Fruit fly (Drosophila melanogaster): Measurements from ENCODE around the gene CG18764.

The CG18764 gene

DNA sequence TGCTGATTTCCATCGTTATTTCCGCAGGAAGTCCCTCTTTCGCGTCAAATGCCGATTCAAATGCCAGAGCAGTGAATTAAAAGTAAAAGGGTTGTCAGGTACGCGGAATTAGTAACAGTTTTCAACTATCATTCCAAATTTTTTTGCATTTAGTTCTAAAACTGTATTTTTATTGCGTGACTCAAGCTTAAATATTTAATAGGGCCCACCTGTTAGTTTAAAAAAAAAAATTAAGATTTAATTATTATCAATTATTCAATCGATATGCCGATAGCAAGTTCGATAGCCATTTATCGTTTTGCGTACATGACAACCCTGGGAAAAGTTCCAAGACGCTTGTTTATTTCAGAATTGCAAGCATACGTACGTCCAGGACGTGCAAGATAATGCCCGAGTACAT, 3.7 kb upstream of the CG18764 start, which contains the start of gene CG14711 (continued):
- TF ChIP-seq Dref (GFP tag; IDR thresholded peaks at IDR 0.05): peak; percentile 77
- TF ChIP-seq B-H1 (GFP tag; IDR thresholded peaks at IDR 0.05): peak; percentile 67; the same call in 2 of the 3 replicates
- peak; percentile 75 for TF ChIP-seq CG14050 (GFP tag; IDR thresholded peaks at IDR 0.05)
- TF ChIP-seq cwo (GFP tag; optimal IDR thresholded peaks at IDR 0.05): peak; percentile 53
- TF ChIP-seq CG4730 (GFP tag; IDR thresholded peaks at IDR 0.05): peak; percentile 80
- TF ChIP-seq peb (GFP tag; IDR thresholded peaks at IDR 0.05): peak; percentile 78
- peak; percentile 86 for TF ChIP-seq dmrt11E (tag; optimal IDR thresholded peaks at IDR 0.05)
- no peak for TF ChIP-seq CG15011 (GFP tag; optimal IDR thresholded peaks at IDR 0.05)
- peak; percentile 73 for TF ChIP-seq bbx (GFP tag; IDR thresholded peaks at IDR 0.05; ENCODE audit: partially characterized antibody)
- TF ChIP-seq CG30403 (GFP tag; optimal IDR thresholded peaks at IDR 0.05): peak; percentile 93
- TF ChIP-seq onecut (GFP tag; IDR thresholded peaks at IDR 0.05): peak; percentile 71
- peak; percentile 67 for TF ChIP-seq Drgx (GFP tag; IDR thresholded peaks at IDR 0.05)
- peak; percentile 77 for TF ChIP-seq CG30020 (tag; optimal IDR thresholded peaks at IDR 0.05)
- TF ChIP-seq rib (GFP tag; IDR thresholded peaks at IDR 0.05): peak; percentile 81
- TF ChIP-seq CG33213 (GFP tag; optimal IDR thresholded peaks at IDR 0.05): peak; percentile 54
- TF ChIP-seq CG11085 (GFP tag; IDR thresholded peaks at IDR 0.05): peak; percentile 59; the same call in 1 of the 2 replicates
- peak; percentile 56 for TF ChIP-seq org-1 (GFP tag; optimal IDR thresholded peaks at IDR 0.05)
- peak; percentile 86; the same call in 1 of the 2 replicates for TF ChIP-seq sna (GFP tag; IDR thresholded peaks at IDR 0.05; ENCODE audit: partially characterized antibody)
- TF ChIP-seq CrebB (tag; optimal IDR thresholded peaks at IDR 0.05): peak; percentile 57
- TF ChIP-seq Atf6 (GFP tag; IDR thresholded peaks at IDR 0.05): peak; percentile 90
- TF ChIP-seq pros (GFP tag; optimal IDR thresholded peaks at IDR 0.05): peak; percentile 36
- peak; percentile 92 for TF ChIP-seq CG13287 (GFP tag; IDR thresholded peaks at IDR 0.05; ENCODE audit: partially characterized antibody)
- no peak; the same call in 2 of the 3 replicates for TF ChIP-seq mld (GFP tag; IDR thresholded peaks at IDR 0.05; ENCODE audit: partially characterized antibody)
- TF ChIP-seq CG15479 (GFP tag; optimal IDR thresholded peaks at IDR 0.05): no peak
- TF ChIP-seq bab2 (GFP tag; optimal IDR thresholded peaks at IDR 0.05): peak; percentile 83
- peak; percentile 85 for TF ChIP-seq grau (tag; optimal IDR thresholded peaks at IDR 0.05)
- TF ChIP-seq aop (GFP tag; IDR thresholded peaks at IDR 0.05): no peak
- TF ChIP-seq CG12104 (GFP tag; optimal IDR thresholded peaks at IDR 0.05): peak; percentile 74
- peak; percentile 61 for TF ChIP-seq HLH54F (GFP tag; optimal IDR thresholded peaks at IDR 0.05)
- peak; percentile 66 for TF ChIP-seq Dp (GFP tag; optimal IDR thresholded peaks at IDR 0.05)
- peak; percentile 75 for TF ChIP-seq pho (GFP tag; optimal IDR thresholded peaks at IDR 0.05)
- peak in 1 of 2 experiments; percentile 52 for TF ChIP-seq crp (GFP tag; optimal IDR thresholded peaks at IDR 0.05)
- TF ChIP-seq CG13624 (GFP tag; optimal IDR thresholded peaks at IDR 0.05): peak; percentile 53
- TF ChIP-seq danr (GFP tag; IDR thresholded peaks at IDR 0.05): peak; percentile 65
- TF ChIP-seq tna (GFP tag; IDR thresholded peaks at IDR 0.05; ENCODE audit: partially characterized antibody): peak; percentile 63; the same call in 1 of the 2 replicates
- TF ChIP-seq CG2202 (tag; optimal IDR thresholded peaks at IDR 0.05): peak; percentile 74
- peak; percentile 96 for TF ChIP-seq stwl (tag; optimal IDR thresholded peaks at IDR 0.05)
- peak; percentile 78 for TF ChIP-seq dysf (GFP tag; IDR thresholded peaks at IDR 0.05)
- no peak for TF ChIP-seq bigmax (GFP tag; optimal IDR thresholded peaks at IDR 0.05)
- no peak for TF ChIP-seq zf30C (GFP tag; optimal IDR thresholded peaks at IDR 0.05)
- peak; percentile 87 for TF ChIP-seq CG34224 (GFP tag; IDR thresholded peaks at IDR 0.05; ENCODE audit: partially characterized antibody)
- peak; percentile 83 for TF ChIP-seq CG34376 (GFP tag; optimal IDR thresholded peaks at IDR 0.05)
- TF ChIP-seq gro (GFP tag; optimal IDR thresholded peaks at IDR 0.05): peak; percentile 43
- peak; percentile 75 for TF ChIP-seq Aef1 (GFP tag; IDR thresholded peaks at IDR 0.05)
- TF ChIP-seq Ptx1 (GFP tag; IDR thresholded peaks at IDR 0.05): peak; percentile 87
- TF ChIP-seq Dfd (GFP tag; optimal IDR thresholded peaks at IDR 0.05): no peak
- peak; percentile 60 for TF ChIP-seq CG8944 (GFP tag; optimal IDR thresholded peaks at IDR 0.05)
- peak; percentile 61 for TF ChIP-seq scrt (GFP tag; optimal IDR thresholded peaks at IDR 0.05)
- peak; percentile 69 for TF ChIP-seq CG16815 (GFP tag; optimal IDR thresholded peaks at IDR 0.05)
- peak; percentile 85 for TF ChIP-seq CG15696 (tag; optimal IDR thresholded peaks at IDR 0.05)
